Worm (Caenorhabditis elegans): ENCODE data around the gene swan-1.
A peak's percentile ranks its signal among the peaks of the same experiment; 100 is the strongest.

Gene swan-1

DNA sequence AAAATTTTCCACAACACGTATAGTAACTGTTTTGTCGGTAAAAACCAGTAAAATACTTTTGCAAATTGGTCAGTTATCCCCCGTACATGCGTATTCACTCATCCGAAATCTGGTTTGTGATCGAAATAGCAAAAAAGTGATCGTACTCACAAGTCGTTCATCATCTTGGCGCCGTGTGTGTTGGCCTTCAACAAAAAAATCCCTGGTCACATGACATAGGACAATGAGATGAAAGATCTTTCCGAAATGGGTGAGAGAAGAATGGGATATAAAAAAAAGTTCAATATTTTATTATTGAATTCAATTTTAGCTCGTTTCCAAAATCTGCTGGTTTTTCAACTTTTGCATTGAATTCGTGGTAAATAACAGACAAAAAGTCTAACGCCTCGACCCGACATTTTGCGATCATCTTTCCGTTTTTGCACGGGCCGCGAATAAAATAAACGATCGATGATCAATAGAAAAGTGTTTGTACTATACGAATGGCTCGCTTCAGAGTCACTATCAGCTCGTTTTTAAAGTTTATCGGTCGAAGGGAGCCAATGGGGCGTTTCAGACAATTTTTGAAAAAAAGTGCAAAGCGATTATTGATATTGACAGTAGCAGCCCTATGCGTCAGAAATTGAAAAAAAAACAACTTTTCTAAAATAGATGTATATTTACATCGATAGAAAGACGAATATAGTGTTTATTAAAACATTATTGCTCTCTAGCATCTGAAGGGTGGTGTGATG, 18.9 kb downstream of the swan-1 start:
- TF ChIP-seq dmd-4 (tag; optimal IDR thresholded peaks at IDR 0.05) (no peak), C34F6.9 (tag; optimal IDR thresholded peaks at IDR 0.05) (no peak), sem-4 (tag; optimal IDR thresholded peaks at IDR 0.05) (peak; percentile 23), ama-1 (optimal IDR thresholded peaks at IDR 0.05) (no peak), ztf-11 (tag; optimal IDR thresholded peaks at IDR 0.05) (no peak), F13H6.1 (tag; optimal IDR thresholded peaks at IDR 0.05) (peak; percentile 19), crh-2 (tag; optimal IDR thresholded peaks at IDR 0.05) (peak; percentile 10), peb-1 (tag; optimal IDR thresholded peaks at IDR 0.05) (no peak), blmp-1 (tag; optimal IDR thresholded peaks at IDR 0.05; ENCODE audit: insufficient read depth) (peak; percentile 6), nhr-21 (tag; optimal IDR thresholded peaks at IDR 0.05) (peak; percentile 39), lin-39 (tag; optimal IDR thresholded peaks at IDR 0.05) (no peak), nhr-129 (tag; optimal IDR thresholded peaks at IDR 0.05) (peak; percentile 50), sma-9 (GFP tag; optimal IDR thresholded peaks at IDR 0.05) (peak; percentile 67), sma-9 (tag; optimal IDR thresholded peaks at IDR 0.05) (no peak), fos-1 (tag; optimal IDR thresholded peaks at IDR 0.05) (peak; percentile 9), nhr-25 (tag; optimal IDR thresholded peaks at IDR 0.05) (peak; percentile 65), mbf-1 (tag; optimal IDR thresholded peaks at IDR 0.05) (no peak), R02D3.7 (tag; optimal IDR thresholded peaks at IDR 0.05) (no peak)

DNA sequence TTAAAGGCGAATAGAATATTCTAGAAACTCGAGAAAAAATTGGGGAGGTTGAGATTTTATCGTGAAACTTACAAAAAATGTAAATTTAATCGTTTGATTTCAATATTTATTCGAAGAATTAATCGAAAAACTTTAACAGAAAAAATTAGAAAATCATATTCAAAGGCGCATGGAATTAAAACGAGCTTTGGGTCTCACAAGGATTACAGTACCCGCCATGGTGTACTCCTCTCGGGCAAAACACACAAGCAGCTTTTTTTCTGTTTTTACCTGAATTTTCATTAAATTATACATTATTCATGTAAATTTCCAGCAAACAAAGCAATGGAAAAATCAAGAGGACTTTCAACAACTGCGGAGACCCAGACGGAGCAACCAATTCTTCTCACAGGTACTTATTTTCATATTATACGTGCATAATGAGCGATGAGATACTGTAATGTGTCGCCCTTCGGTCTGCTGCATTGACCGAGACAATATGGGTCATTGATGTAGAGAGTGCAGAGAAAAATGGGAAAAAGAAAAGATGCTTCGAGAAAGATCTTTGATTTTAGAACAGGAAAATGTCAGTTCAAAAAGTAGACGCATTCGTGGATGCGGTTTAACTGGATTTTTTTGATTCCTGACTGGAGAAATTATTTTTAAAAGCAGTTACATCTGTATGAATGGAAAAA, 19.7 kb downstream of the swan-1 start, which contains the start of the genes F53C11.4 and F53C11.5:
F53C11.4 (minus strand) TSS at position 128 of the 674 bp plus-strand sequence.
F53C11.5 (plus strand) TSS at position 325 of the 674 bp plus-strand sequence.
- no peak for TF ChIP-seq nhr-12 (tag; optimal IDR thresholded peaks at IDR 0.05)
- TF ChIP-seq dmd-4 (tag; optimal IDR thresholded peaks at IDR 0.05), result no peak
- no peak for TF ChIP-seq ztf-11 (tag; optimal IDR thresholded peaks at IDR 0.05)
- no peak for TF ChIP-seq sem-4 (tag; optimal IDR thresholded peaks at IDR 0.05)
- TF ChIP-seq Y55F3AM.14 (GFP tag; optimal IDR thresholded peaks at IDR 0.05), result no peak
- TF ChIP-seq skn-1 (tag; optimal IDR thresholded peaks at IDR 0.05), result no peak
- no peak for TF ChIP-seq elt-3 (tag; optimal IDR thresholded peaks at IDR 0.05)
- no peak for TF ChIP-seq elt-1 (tag; optimal IDR thresholded peaks at IDR 0.05)
- TF ChIP-seq ama-1 (optimal IDR thresholded peaks at IDR 0.05), result peak; percentile 32
- TF ChIP-seq nhr-11 (tag; optimal IDR thresholded peaks at IDR 0.05), result no peak
- TF ChIP-seq fos-1 (tag; optimal IDR thresholded peaks at IDR 0.05), result peak; percentile 59
- no peak for TF ChIP-seq unc-55 (GFP tag; optimal IDR thresholded peaks at IDR 0.05)
- no peak for TF ChIP-seq mdl-1 (tag; optimal IDR thresholded peaks at IDR 0.05)
- TF ChIP-seq unc-39 (tag; optimal IDR thresholded peaks at IDR 0.05), result no peak
- no peak for TF ChIP-seq nhr-77 (tag; optimal IDR thresholded peaks at IDR 0.05)
- TF ChIP-seq ztf-4 (tag; optimal IDR thresholded peaks at IDR 0.05), result no peak
- no peak for TF ChIP-seq nhr-6 (tag; optimal IDR thresholded peaks at IDR 0.05)
- peak; percentile 13 for TF ChIP-seq nhr-129 (tag; optimal IDR thresholded peaks at IDR 0.05)
- peak in 1 of 2 experiments; percentile 77 for TF ChIP-seq lsy-2 (tag; optimal IDR thresholded peaks at IDR 0.05)
- TF ChIP-seq sma-9 (GFP tag; optimal IDR thresholded peaks at IDR 0.05), result peak; percentile 94
- TF ChIP-seq sma-9 (tag; optimal IDR thresholded peaks at IDR 0.05), result no peak
- TF ChIP-seq alr-1 (tag; optimal IDR thresholded peaks at IDR 0.05), result no peak
- peak; percentile 71 for TF ChIP-seq C34F6.9 (tag; optimal IDR thresholded peaks at IDR 0.05)
- no peak for TF ChIP-seq nhr-23 (tag; optimal IDR thresholded peaks at IDR 0.05)
- TF ChIP-seq lin-39 (tag; optimal IDR thresholded peaks at IDR 0.05), result no peak
- peak; percentile 0 for TF ChIP-seq egl-27 (tag; optimal IDR thresholded peaks at IDR 0.05)
- TF ChIP-seq lin-13 (GFP tag; optimal IDR thresholded peaks at IDR 0.05), result peak; percentile 16
- TF ChIP-seq ztf-1 (GFP tag; conservative IDR thresholded peaks at IDR 0.05), result no peak
- peak; percentile 17 for TF ChIP-seq gmeb-1 (tag; optimal IDR thresholded peaks at IDR 0.05)
- TF ChIP-seq F13H6.1 (tag; optimal IDR thresholded peaks at IDR 0.05), result peak; percentile 26
- TF ChIP-seq ceh-82 (tag; optimal IDR thresholded peaks at IDR 0.05), result no peak
- TF ChIP-seq sma-3 (GFP tag; optimal IDR thresholded peaks at IDR 0.05), result peak; percentile 94
- TF ChIP-seq nhr-237 (tag; optimal IDR thresholded peaks at IDR 0.05), result no peak
- no peak for TF ChIP-seq lin-11 (tag; optimal IDR thresholded peaks at IDR 0.05)
- TF ChIP-seq crh-2 (tag; optimal IDR thresholded peaks at IDR 0.05), result peak; percentile 49
- no peak for TF ChIP-seq snpc-4 (tag; optimal IDR thresholded peaks at IDR 0.05)
- no peak for TF ChIP-seq unc-62 (GFP tag; optimal IDR thresholded peaks at IDR 0.05)
